Worm (Caenorhabditis elegans): ENCODE measurements around the gene F41G3.19.

DNA sequence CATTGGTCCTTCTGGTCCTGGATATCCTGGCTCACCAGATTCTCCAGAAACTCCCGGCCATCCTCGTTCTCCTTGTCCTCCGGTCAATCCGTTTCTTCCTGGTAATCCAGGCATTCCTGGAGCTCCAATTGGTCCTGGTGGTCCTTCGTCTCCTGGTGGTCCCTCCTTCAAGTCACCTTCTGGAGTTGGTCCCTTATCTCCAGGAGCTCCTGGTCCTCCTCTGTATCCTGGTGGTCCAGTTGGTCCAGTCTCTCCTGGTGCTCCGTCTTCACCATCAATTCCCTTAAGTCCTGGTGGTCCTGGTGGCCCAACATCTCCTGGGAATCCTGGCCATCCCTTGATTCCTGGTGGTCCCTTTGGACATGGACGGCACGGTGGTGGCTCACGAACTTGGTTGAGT, 41.3 kb downstream of the F41G3.19 start:
- no peak for TF ChIP-seq ceh-82 (tag; optimal IDR thresholded peaks at IDR 0.05)
- no peak for TF ChIP-seq nhr-237 (tag; optimal IDR thresholded peaks at IDR 0.05)
- no peak for TF ChIP-seq lin-39 (tag; optimal IDR thresholded peaks at IDR 0.05)
- TF ChIP-seq ZK546.5 (tag; optimal IDR thresholded peaks at IDR 0.05) = no peak
